Worm (Caenorhabditis elegans) whole organism, L3 larva: ENCODE results near the gene cebp-1.

Source experiments
- aly-2 ChIP-seq: fragments of 150-350 bp; optimal IDR thresholded peaks from 2 replicates; lab custom pipeline; 2014; ENCODE audit warnings: missing biosample characterization, missing genetic modification characterization
- ceh-82 ChIP-seq: fragments of 150-350 bp; optimal IDR thresholded peaks from 2 replicates; lab custom pipeline; 2014; ENCODE audit warnings: missing biosample characterization, missing genetic modification characterization
- elt-3 ChIP-seq, 3 experiments: fragments of 150-350 bp in 1 of 3; sonication (generic microtip) in 2 of 3; optimal IDR thresholded peaks; 2 replicates in 2 of 3; 4 replicates in 1 of 3; lab custom pipeline; 2014 to 2017; ENCODE audit warnings: missing biosample characterization in 3 of 3, missing genetic modification characterization in 3 of 3
- fos-1 ChIP-seq: fragments of 150-350 bp; optimal IDR thresholded peaks from 2 replicates; lab custom pipeline; 2014; ENCODE audit warnings: missing biosample characterization, missing genetic modification characterization
- nhr-11 ChIP-seq: fragments of 150-350 bp; optimal IDR thresholded peaks from 2 replicates; lab custom pipeline; 2014; ENCODE audit warnings: missing biosample characterization, missing genetic modification characterization
- nhr-28 ChIP-seq: fragments of 150-350 bp; optimal IDR thresholded peaks from 2 replicates; lab custom pipeline; 2014; ENCODE audit warnings: missing biosample characterization, missing genetic modification characterization
- nhr-67 ChIP-seq: fragments of 150-350 bp; optimal IDR thresholded peaks from 2 replicates; lab custom pipeline; 2014; ENCODE audit warnings: missing biosample characterization, missing genetic modification characterization
- nhr-77 ChIP-seq: fragments of 150-350 bp; optimal IDR thresholded peaks from 2 replicates; lab custom pipeline; 2014; ENCODE audit warnings: missing biosample characterization, missing genetic modification characterization
- tbx-2 ChIP-seq: sonication (generic microtip); optimal IDR thresholded peaks from 2 replicates; lab custom pipeline; 2016; ENCODE audit warnings: mild to moderate bottlenecking, missing genetic modification characterization, missing compliant biosample characterization
- unc-62 ChIP-seq: fragments of 150-350 bp; sonication (generic microtip); optimal IDR thresholded peaks from 4 replicates; lab custom pipeline; 2014; ENCODE audit warnings: missing biosample characterization, missing genetic modification reagents, missing genetic modification characterization
- zag-1 ChIP-seq: fragments of 150-350 bp; optimal IDR thresholded peaks from 2 replicates; lab custom pipeline; 2014; ENCODE audit warnings: missing biosample characterization, missing genetic modification characterization

ce11 chrX:1491036-1491435 is 37.4 kb upstream of the cebp-1 start:
- TF ChIP-seq tbx-2 (tag; lab: Kevin White, UChicago) (no peak), fos-1 (tag; lab: Kevin White, UChicago) (no peak), nhr-67 (tag; lab: Kevin White, UChicago) (no peak), zag-1 (tag; lab: Kevin White, UChicago) (no peak), unc-62 (GFP tag; lab: Kevin White, UChicago) (no peak), elt-3 (tag; optimal IDR thresholded peaks at IDR 0.05; lab: Kevin White, UChicago) (no peak), aly-2 (no peak), nhr-28 (no peak), nhr-77 (tag; lab: Kevin White, UChicago) (no peak), ceh-82 (tag; lab: Kevin White, UChicago) (no peak), nhr-11 (tag; lab: Kevin White, UChicago) (no peak)
